Fruit fly (Drosophila melanogaster) whole organism, wandering third instar larva: Measurements from ENCODE around the gene sc.
A peak's percentile ranks its signal among the peaks of the same experiment; 100 is the strongest.

Experiments used
- Abd-B ChIP-seq: fragments of >200 bp; optimal IDR thresholded peaks from 2 replicates; lab custom pipeline; 2017; ENCODE audit warnings: missing biosample characterization, missing genetic modification characterization
- CG32264 ChIP-seq: fragments of 200-800 bp; sonication (Bioruptor generic); optimal IDR thresholded peaks from 2 replicates; lab custom pipeline; 2016; ENCODE audit warnings: missing biosample characterization, missing genetic modification characterization
- CG9705 ChIP-seq: fragments of 200-800 bp; sonication (Bioruptor generic); optimal IDR thresholded peaks from 2 replicates; lab custom pipeline; 2018; ENCODE audit warnings: missing biosample characterization, mild to moderate bottlenecking, missing genetic modification characterization
- CrebA ChIP-seq: fragments of 200-800 bp; sonication (Bioruptor generic); optimal IDR thresholded peaks from 2 replicates; lab custom pipeline; 2016; ENCODE audit warnings: missing biosample characterization, mild to moderate bottlenecking, missing genetic modification characterization, borderline replicate concordance
- Dif ChIP-seq: fragments of 200-275, 200-300 bp; sonication (Bioruptor generic); optimal IDR thresholded peaks from 2 replicates; lab custom pipeline; 2018; ENCODE audit warnings: missing biosample characterization, missing genetic modification characterization; ENCODE audit not compliant: partially characterized antibody
- GATAd ChIP-seq: sonication (Bioruptor generic); optimal IDR thresholded peaks from 2 replicates; lab custom pipeline; 2016; ENCODE audit warnings: missing biosample characterization, missing genetic modification characterization
- Hnf4 ChIP-seq: fragments of 200-800 bp; sonication (Bioruptor generic); optimal IDR thresholded peaks from 2 replicates; lab custom pipeline; 2016; ENCODE audit warnings: missing biosample characterization, mild to moderate bottlenecking, missing genetic modification characterization
- Hr78 ChIP-seq: fragments of >200 bp; optimal IDR thresholded peaks from 2 replicates; lab custom pipeline; 2017; ENCODE audit warnings: missing biosample characterization, missing genetic modification characterization
- Hr83 ChIP-seq: fragments of 200-300 bp; sonication (Bioruptor generic); optimal IDR thresholded peaks from 2 replicates; lab custom pipeline; 2016; ENCODE audit warnings: missing biosample characterization, mild to moderate bottlenecking, missing genetic modification characterization, moderate library complexity; ENCODE audit not compliant: poor library complexity, severe bottlenecking
- Mio ChIP-seq: sonication (Bioruptor generic); optimal IDR thresholded peaks from 2 replicates; lab custom pipeline; 2016; ENCODE audit warnings: missing biosample characterization, missing genetic modification characterization
- Myc ChIP-seq: fragments of >200 bp; optimal IDR thresholded peaks from 2 replicates; lab custom pipeline; 2017
- N ChIP-seq: fragments of >200 bp; optimal IDR thresholded peaks from 2 replicates; lab custom pipeline; 2018; ENCODE audit warnings: missing biosample characterization, missing external identifiers, missing genetic modification characterization
- OdsH ChIP-seq: fragments of 200-800 bp; sonication (Bioruptor generic); optimal IDR thresholded peaks from 2 replicates; lab custom pipeline; 2016; ENCODE audit warnings: missing biosample characterization, mild to moderate bottlenecking, missing genetic modification characterization
- Sp1 ChIP-seq: fragments of 200-800 bp; sonication (Bioruptor generic); optimal IDR thresholded peaks from 3 replicates; lab custom pipeline; 2019; ENCODE audit warnings: missing biosample characterization, mild to moderate bottlenecking, missing genetic modification characterization, moderate library complexity
- Vsx2 ChIP-seq: fragments of 200-300, 225-300 bp; sonication (Bioruptor generic); optimal IDR thresholded peaks from 2 replicates; lab custom pipeline; 2018; ENCODE audit warnings: missing biosample characterization, missing genetic modification characterization; ENCODE audit not compliant: partially characterized antibody
- br ChIP-seq: fragments of 200-800 bp; sonication (Bioruptor generic); optimal IDR thresholded peaks from 2 replicates; lab custom pipeline; 2016; ENCODE audit warnings: missing biosample characterization, missing genetic modification characterization
- brk ChIP-seq: fragments of 200-800 bp; sonication (Bioruptor generic); optimal IDR thresholded peaks from 2 replicates; lab custom pipeline; 2016; ENCODE audit warnings: missing biosample characterization, mild to moderate bottlenecking, missing genetic modification characterization
- dl ChIP-seq, 2 experiments: fragments of 175-275, 200-275 bp in 1 of 2; fragments of 200-275 bp in 1 of 2; sonication (Bioruptor generic); optimal IDR thresholded peaks; lab custom pipeline; 2018; ENCODE audit warnings: mild to moderate bottlenecking in 2 of 2, missing biosample characterization in 2 of 2, missing genetic modification characterization in 2 of 2, moderate library complexity in 2 of 2; ENCODE audit not compliant: partially characterized antibody in 2 of 2, insufficient read depth in 1 of 2
- dmrt93B ChIP-seq: fragments of 200-800 bp; sonication (Bioruptor generic); optimal IDR thresholded peaks from 2 replicates; lab custom pipeline; 2018; ENCODE audit warnings: missing biosample characterization, mild to moderate bottlenecking, missing genetic modification characterization
- dsf ChIP-seq: sonication (Bioruptor generic); optimal IDR thresholded peaks from 2 replicates; lab custom pipeline; 2016; ENCODE audit warnings: missing biosample characterization, missing genetic modification characterization, borderline replicate concordance
- ey ChIP-seq: fragments of 200-800 bp; sonication (Bioruptor generic); optimal IDR thresholded peaks from 2 replicates; lab custom pipeline; 2016; ENCODE audit warnings: missing biosample characterization, missing genetic modification characterization
- foxo ChIP-seq, 2 experiments: fragments of 200-800 bp; sonication (Bioruptor generic); optimal IDR thresholded peaks; 2 replicates in 1 of 2; 3 replicates in 1 of 2; lab custom pipeline; 2016 to 2017; ENCODE audit warnings: missing biosample characterization in 2 of 2, missing genetic modification characterization in 2 of 2
- h ChIP-seq: fragments of 200-800 bp; sonication (Bioruptor generic); optimal IDR thresholded peaks from 3 replicates; lab custom pipeline; 2016; ENCODE audit warnings: missing biosample characterization, mild to moderate bottlenecking, missing genetic modification characterization
- jim ChIP-seq: fragments of 175-275, 200-325 bp; sonication (Bioruptor generic); optimal IDR thresholded peaks from 2 replicates; lab custom pipeline; 2016; ENCODE audit warnings: missing biosample characterization, mild to moderate bottlenecking, missing genetic modification characterization
- lola ChIP-seq: fragments of >200 bp; optimal IDR thresholded peaks from 2 replicates; lab custom pipeline; 2017; ENCODE audit warnings: missing biosample characterization, missing genetic modification characterization
- pan ChIP-seq: fragments of >200 bp; optimal IDR thresholded peaks from 2 replicates; lab custom pipeline; 2017
- psq ChIP-seq: fragments of 200-800 bp; sonication (Bioruptor generic); optimal IDR thresholded peaks from 3 replicates; lab custom pipeline; 2017; ENCODE audit warnings: missing biosample characterization, mild to moderate bottlenecking, missing genetic modification characterization, moderate library complexity
- rgr ChIP-seq: fragments of 200-800 bp; sonication (Bioruptor generic); optimal IDR thresholded peaks from 3 replicates; lab custom pipeline; 2016; ENCODE audit warnings: missing biosample characterization, mild to moderate bottlenecking, missing genetic modification characterization
- sage ChIP-seq: fragments of 200-800 bp; sonication (Bioruptor generic); optimal IDR thresholded peaks from 2 replicates; lab custom pipeline; 2016; ENCODE audit warnings: missing biosample characterization, mild to moderate bottlenecking, missing genetic modification characterization
- sv ChIP-seq: fragments of 200-800 bp; sonication (Bioruptor generic); optimal IDR thresholded peaks from 3 replicates; lab custom pipeline; 2016; ENCODE audit warnings: missing biosample characterization, missing genetic modification characterization
- tai ChIP-seq: sonication (Bioruptor generic); optimal IDR thresholded peaks from 2 replicates; lab custom pipeline; 2016; ENCODE audit warnings: missing biosample characterization, missing genetic modification characterization

sc gene

DNA sequence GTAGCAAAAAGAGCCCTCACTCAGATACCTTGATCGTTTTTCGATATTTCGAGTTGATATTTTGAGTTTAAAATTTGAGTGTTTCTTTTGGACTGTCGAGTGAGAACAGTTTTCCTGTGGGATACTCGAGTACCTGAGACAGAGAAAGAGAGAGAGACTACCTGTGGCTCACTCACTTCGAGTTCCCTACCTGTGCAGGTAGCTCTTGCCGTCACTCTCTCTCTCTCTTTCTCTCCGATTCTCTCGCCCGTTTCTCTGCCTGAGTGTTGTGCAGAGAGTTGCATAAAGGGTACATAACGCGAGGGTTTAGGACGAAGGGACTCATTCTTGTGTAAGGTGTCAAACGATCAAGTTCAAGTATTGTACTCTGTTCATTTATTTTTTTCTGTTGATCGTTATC lies at the start of gene sc:
Gene sc, plus strand, starts transcription at position 315 of the 400 bp plus-strand sequence.
- peak; percentile 45 for TF ChIP-seq Vsx2 (GFP tag; lab: Kevin White, UChicago)
- TF ChIP-seq pan (lab: Kevin White, UChicago), result no peak
- TF ChIP-seq Hnf4 (GFP tag; lab: Kevin White, UChicago), result no peak
- TF ChIP-seq Dif (GFP tag; lab: Kevin White, UChicago), result peak; percentile 91
- no peak for TF ChIP-seq CG9705 (GFP tag; lab: Kevin White, UChicago)
- TF ChIP-seq sage (GFP tag; lab: Kevin White, UChicago), result no peak
- TF ChIP-seq dl (GFP tag; optimal IDR thresholded peaks at IDR 0.05; lab: Kevin White, UChicago; ENCODE audit: insufficient read depth in 1 of 2, partially characterized antibody in 2 of 2), result peak; percentile 85 to 89
- TF ChIP-seq ey (GFP tag; lab: Kevin White, UChicago), result no peak
- TF ChIP-seq OdsH, result no peak

DNA sequence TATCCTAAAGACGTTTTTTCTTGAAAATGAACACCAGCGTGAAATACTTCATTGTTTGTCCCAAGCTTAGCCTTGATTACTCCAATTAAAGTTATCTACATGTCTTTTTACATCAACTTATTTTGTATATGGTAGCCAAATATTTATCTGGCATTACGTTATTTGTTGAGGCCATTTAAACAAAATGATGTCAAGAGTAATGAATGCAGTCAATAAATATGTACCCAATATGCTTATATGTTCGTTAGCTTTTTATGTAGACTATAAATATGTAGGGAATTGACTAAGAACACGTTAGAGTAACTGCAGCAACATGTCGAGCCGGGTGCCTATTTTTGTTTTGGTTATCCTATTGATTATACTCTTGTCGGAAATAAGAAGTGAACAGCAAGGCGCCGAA lies 45.6 kb upstream of the sc start, which contains the start of gene CG43181:
Gene CG43181, plus strand, starts transcription at position 301 of the 400 bp plus-strand sequence.
- TF ChIP-seq GATAd (no peak), Vsx2 (GFP tag; lab: Kevin White, UChicago) (no peak), Hr78 (GFP tag; lab: Kevin White, UChicago) (no peak), jim (GFP tag; lab: Kevin White, UChicago) (no peak), psq (GFP tag; lab: Kevin White, UChicago) (no peak), CG9705 (GFP tag; lab: Kevin White, UChicago) (no peak), OdsH (no peak)

DNA sequence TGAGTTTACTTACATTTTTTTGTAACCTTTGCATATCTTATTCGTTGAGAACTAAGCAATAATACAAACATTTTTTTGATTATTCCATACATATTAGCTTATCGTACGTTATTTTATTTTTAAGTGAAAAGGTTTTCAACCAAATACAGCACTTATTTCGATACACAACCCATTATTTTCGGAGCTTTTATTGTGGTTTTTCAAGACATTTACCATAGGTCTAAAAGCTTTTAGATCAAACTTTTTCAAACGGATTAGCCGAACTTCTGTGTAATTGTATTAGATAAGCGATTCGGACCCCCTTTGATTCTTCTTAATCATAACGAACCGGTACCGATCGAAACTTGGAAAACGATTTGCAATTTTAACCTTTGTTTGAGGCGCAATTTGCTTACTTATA lies 44.9 kb upstream of the sc start:
- TF ChIP-seq Myc (lab: Kevin White, UChicago), result no peak

DNA sequence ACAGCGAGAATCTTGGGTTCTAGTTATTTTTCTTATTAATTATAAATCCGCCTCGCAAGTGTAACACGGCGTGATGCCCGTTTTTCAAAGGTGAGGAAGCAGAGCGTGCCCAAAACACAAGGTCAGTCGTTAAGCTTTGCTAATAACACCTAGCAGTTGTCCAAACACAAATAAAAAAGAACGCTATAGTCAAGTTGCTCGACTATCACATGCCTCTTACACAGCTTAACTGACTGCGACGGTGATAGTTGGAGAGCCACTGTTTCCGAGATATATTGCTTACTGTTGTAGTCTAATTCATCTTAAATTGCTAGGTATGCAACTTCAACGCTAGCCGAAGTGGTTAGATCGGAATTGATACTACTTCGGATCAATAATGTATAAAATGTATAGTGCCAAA lies 44.3 kb upstream of the sc start:
- TF ChIP-seq Vsx2 (GFP tag; lab: Kevin White, UChicago), result no peak
- no peak for TF ChIP-seq rgr (GFP tag; lab: Kevin White, UChicago)
- TF ChIP-seq CG9705 (GFP tag; lab: Kevin White, UChicago), result no peak
- TF ChIP-seq N (GFP tag; lab: Kevin White, UChicago), result no peak
- TF ChIP-seq pan (lab: Kevin White, UChicago), result no peak
- TF ChIP-seq Dif (GFP tag; lab: Kevin White, UChicago), result no peak
- no peak for TF ChIP-seq Hnf4 (GFP tag; lab: Kevin White, UChicago)
- TF ChIP-seq CrebA (GFP tag; lab: Kevin White, UChicago), result no peak
- TF ChIP-seq jim (GFP tag; lab: Kevin White, UChicago), result no peak
- TF ChIP-seq sage (GFP tag; lab: Kevin White, UChicago), result no peak
- no peak for TF ChIP-seq Hr83 (GFP tag; lab: Kevin White, UChicago)
- TF ChIP-seq br, result no peak
- no peak for TF ChIP-seq OdsH
- TF ChIP-seq h, result no peak
- no peak for TF ChIP-seq Mio (GFP tag; lab: Kevin White, UChicago)
- no peak for TF ChIP-seq dmrt93B (GFP tag; lab: Kevin White, UChicago)
- TF ChIP-seq, all 38 proteins: peak for 0

DNA sequence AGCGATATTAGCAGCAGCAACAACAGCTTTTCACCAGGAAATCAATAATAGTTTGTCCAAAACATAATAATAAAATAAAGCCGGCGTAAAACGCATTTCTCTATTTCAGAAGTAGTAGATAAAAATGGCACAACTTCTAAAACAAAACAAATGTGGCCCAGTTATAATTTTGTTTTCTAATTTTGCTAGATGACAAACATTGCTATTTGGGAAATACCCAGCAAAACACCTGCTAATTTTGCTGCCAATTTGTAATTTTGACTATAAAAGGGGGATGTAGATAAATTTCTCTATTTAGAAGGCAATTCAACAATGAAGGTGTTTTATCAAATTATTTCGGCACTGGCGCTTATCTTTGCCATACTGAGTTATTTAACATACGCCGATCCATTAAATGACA lies 43.1 kb upstream of the sc start, which contains the start of gene CG43182:
Gene CG43182, plus strand, starts transcription at position 301 of the 400 bp plus-strand sequence.
- TF ChIP-seq rgr (GFP tag; lab: Kevin White, UChicago), result no peak
- no peak for TF ChIP-seq CrebA (GFP tag; lab: Kevin White, UChicago)
- TF ChIP-seq Hr78 (GFP tag; lab: Kevin White, UChicago), result no peak
- no peak for TF ChIP-seq Myc (lab: Kevin White, UChicago)
- no peak for TF ChIP-seq CG32264 (GFP tag; lab: Kevin White, UChicago)
- no peak for TF ChIP-seq dsf (GFP tag; lab: Kevin White, UChicago)
- TF ChIP-seq h, result no peak
- TF ChIP-seq, all 38 proteins: peak for 0

DNA sequence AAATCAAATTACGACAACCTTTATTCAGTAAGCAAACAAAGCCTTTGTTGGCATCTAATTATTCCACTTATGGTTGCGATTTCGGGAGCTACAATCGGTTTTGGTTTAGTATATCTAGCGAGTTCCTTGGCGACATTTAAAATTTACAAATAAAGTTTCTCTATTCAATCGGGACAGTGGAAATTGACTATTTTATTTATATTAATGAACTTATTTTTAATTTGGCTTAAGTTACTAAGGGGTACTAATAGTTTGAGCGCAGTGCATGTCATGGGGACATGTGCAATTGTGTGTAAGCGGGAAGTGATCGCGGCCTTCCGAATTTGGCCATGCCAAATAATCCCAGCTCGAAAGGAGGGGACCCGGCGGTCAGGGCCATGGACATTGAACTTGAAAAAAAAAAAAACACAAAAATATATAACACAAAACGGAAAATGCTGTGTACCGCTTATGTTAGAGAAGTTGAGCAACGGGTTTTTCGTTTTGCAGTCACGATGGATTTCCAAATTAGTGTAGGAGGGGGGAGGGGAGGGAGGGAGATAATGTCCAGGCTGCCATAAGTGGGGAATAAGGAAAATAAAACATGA lies 41.8 kb upstream of the sc start:
- TF ChIP-seq lola (GFP tag; lab: Kevin White, UChicago) (no peak), pan (lab: Kevin White, UChicago) (no peak), sv (GFP tag; lab: Kevin White, UChicago) (no peak), GATAd (no peak), tai (GFP tag; lab: Kevin White, UChicago) (no peak), brk (no peak), dsf (GFP tag; lab: Kevin White, UChicago) (no peak), Abd-B (no peak), psq (GFP tag; lab: Kevin White, UChicago) (no peak), sage (GFP tag; lab: Kevin White, UChicago) (no peak), Sp1 (GFP tag; lab: Kevin White, UChicago) (no peak), foxo (GFP tag; optimal IDR thresholded peaks at IDR 0.05; lab: Kevin White, UChicago) (no peak), CG32264 (GFP tag; lab: Kevin White, UChicago) (no peak)
- TF ChIP-seq, all 38 proteins: peak for 0
